Worm (Caenorhabditis elegans) whole organism, L1 larva: ENCODE results near the gene unc-45.
A peak's percentile ranks its signal among the peaks of the same experiment; 100 is the strongest.

ENCODE experiments used
- ama-1 ChIP-seq: fragments of 150-350 bp; optimal IDR thresholded peaks from 2 replicates; lab custom pipeline; 2014
- lin-15B ChIP-seq: fragments of 150-350 bp; sonication (generic microtip); optimal IDR thresholded peaks from 3 replicates; lab custom pipeline; 2014; ENCODE audit warnings: missing biosample characterization, missing genetic modification characterization
- lin-39 ChIP-seq: fragments of 150-350 bp; optimal IDR thresholded peaks from 2 replicates; lab custom pipeline; 2014; ENCODE audit warnings: missing biosample characterization, missing genetic modification reagents, missing genetic modification characterization
- nhr-11 ChIP-seq: fragments of 150-350 bp; optimal IDR thresholded peaks from 2 replicates; lab custom pipeline; 2014; ENCODE audit warnings: missing biosample characterization, missing genetic modification characterization
- nhr-71 ChIP-seq: sonication (generic microtip); optimal IDR thresholded peaks from 2 replicates; lab custom pipeline; 2016; ENCODE audit warnings: mild to moderate bottlenecking, missing genetic modification characterization, moderate library complexity, missing compliant biosample characterization
- unc-86 ChIP-seq: sonication (generic microtip); optimal IDR thresholded peaks from 2 replicates; lab custom pipeline; 2016; ENCODE audit warnings: missing genetic modification characterization, missing compliant biosample characterization

DNA sequence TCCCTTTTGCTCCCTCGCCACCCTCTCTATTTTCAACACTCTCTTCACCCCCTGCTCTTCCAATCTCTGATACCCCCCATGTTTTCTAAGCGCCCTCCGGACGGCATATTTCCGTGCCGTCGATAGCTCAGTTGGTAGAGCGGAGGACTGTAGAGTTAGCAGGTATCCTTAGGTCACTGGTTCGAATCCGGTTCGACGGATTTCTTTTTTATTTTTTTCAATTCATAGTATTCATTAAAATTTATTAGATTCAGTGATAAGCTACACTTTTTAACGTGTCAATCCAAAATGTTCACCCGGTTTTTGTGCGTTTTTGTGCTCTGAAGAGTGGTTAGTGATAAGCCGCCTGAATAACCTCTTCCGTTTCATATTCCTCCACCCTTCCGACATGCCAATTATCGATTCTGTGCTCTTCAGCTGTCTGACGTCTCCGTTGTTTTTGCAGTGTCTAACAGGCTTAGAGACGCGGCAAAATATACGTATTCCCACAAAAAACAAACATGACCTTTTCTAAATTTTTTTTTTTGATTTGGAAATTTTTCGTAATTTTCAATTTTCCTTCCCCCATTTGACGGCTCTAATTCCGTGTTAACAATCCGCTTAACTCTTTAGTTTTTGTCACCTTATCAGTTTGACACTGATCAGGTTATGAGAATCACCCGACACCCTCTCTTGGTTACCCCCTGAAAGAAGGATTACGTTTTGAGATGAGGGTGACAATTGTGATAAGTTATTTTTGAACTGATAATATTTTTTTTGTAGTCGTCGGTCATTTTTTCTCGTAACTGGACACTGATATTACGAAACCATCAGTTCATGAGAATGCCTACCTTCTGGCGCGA, 44.1 kb downstream of the unc-45 start:
- no peak for TF ChIP-seq nhr-11 (tag; lab: Kevin White, UChicago)
- peak; percentile 46 for TF ChIP-seq unc-86 (tag; lab: Kevin White, UChicago)
- no peak for TF ChIP-seq lin-39 (tag; lab: Kevin White, UChicago)
- TF ChIP-seq ama-1 = no peak
- TF ChIP-seq lin-15B (tag; lab: Kevin White, UChicago) = no peak
- TF ChIP-seq nhr-71 (tag; lab: Kevin White, UChicago) = peak; percentile 62
